In the genomic region with DNA sequence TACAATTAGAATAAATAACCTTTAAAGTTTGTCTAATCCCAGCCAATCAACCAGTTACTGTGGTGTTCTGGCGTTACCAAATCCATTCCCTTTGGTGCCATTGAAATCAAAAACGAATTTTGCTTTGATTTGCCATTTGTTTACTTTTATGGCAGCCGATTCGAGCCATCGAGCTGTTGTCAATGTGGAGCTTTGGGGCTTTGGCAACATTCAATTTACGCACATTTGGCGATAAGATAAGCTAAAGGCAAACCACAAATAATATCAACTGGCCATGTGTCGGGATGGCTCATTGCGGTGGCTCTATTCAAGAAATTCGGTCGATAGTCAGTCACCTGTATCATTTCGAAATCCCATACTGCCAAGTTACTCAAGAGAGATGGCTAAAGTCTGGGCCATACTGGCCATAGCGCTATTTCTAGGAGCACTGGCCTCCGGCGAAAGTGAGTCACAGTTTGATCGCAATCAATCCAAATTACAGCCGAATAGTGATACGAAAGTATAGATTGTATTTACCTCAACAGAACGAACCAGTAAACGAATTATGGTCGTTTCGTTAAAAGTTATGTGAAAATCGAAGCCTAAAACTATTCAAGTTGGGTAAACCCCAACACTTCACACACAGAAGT, we compare ENCODE assay signal across 2 fruit fly cellular contexts.
TF ChIP-seq lines count a peak whose summit lies in the region.

A gene (plus strand): TSS at position 291 of the 629 bp plus-strand sequence.

- no peak for TF ChIP-seq CTCF in whole organism, embryonic (GFP tag; optimal IDR thresholded peaks at IDR 0.05; lab: Kevin White, UChicago)

TF ChIP-seq in whole organism, adult, 20 proteins besides CTCF, POLR2A, EP300 and RAD21:
- TF ChIP-seq Hr96 (GFP tag; optimal IDR thresholded peaks at IDR 0.05; lab: Kevin White, UChicago) (no peak), bab1 (GFP tag; optimal IDR thresholded peaks at IDR 0.05; lab: Kevin White, UChicago) (no peak), Mnt (GFP tag; optimal IDR thresholded peaks at IDR 0.05; lab: Kevin White, UChicago) (peak; percentile 34), cnc (optimal IDR thresholded peaks at IDR 0.05; lab: Kevin White, UChicago) (no peak), cic (GFP tag; optimal IDR thresholded peaks at IDR 0.05; lab: Kevin White, UChicago) (peak; percentile 16), toe (GFP tag; optimal IDR thresholded peaks at IDR 0.05; lab: Kevin White, UChicago) (no peak)

TF ChIP-seq in whole organism, embryonic, 481 proteins besides CTCF, POLR2A, EP300 and RAD21:
- TF ChIP-seq exex (tag; optimal IDR thresholded peaks at IDR 0.05; lab: Kevin White, UChicago) (peak; percentile 91), CG17802 (tag; optimal IDR thresholded peaks at IDR 0.05; lab: Kevin White, UChicago) (no peak), Taf1 (GFP tag; IDR thresholded peaks at IDR 0.05; lab: Robert Waterston, UW) (no peak), lab (GFP tag; optimal IDR thresholded peaks at IDR 0.05; lab: Kevin White, UChicago) (peak; percentile 33), CG10543 (GFP tag; optimal IDR thresholded peaks at IDR 0.05; lab: Kevin White, UChicago) (peak; percentile 13), GATAe (GFP tag; conservative IDR thresholded peaks at IDR 0.05; lab: Robert Waterston, UW) (0 out of 2 replicates have a peak, but pooled peaks have one; percentile 22), insv (GFP tag; optimal IDR thresholded peaks at IDR 0.05; lab: Kevin White, UChicago) (no peak), slbo (GFP tag; IDR thresholded peaks at IDR 0.05; lab: Robert Waterston, UW) (no peak), sug (tag; optimal IDR thresholded peaks at IDR 0.05; lab: Kevin White, UChicago) (peak; percentile 46), crc (GFP tag; optimal IDR thresholded peaks at IDR 0.05; lab: Kevin White, UChicago) (no peak), pfk (GFP tag; optimal IDR thresholded peaks at IDR 0.05; lab: Kevin White, UChicago) (no peak), B-H2 (GFP tag; optimal IDR thresholded peaks at IDR 0.05; lab: Kevin White, UChicago) (peak; percentile 15), mirr (GFP tag; optimal IDR thresholded peaks at IDR 0.05; lab: Kevin White, UChicago) (peak; percentile 7), HmgZ (tag; optimal IDR thresholded peaks at IDR 0.05; lab: Kevin White, UChicago) (no peak), CG3995 (GFP tag; optimal IDR thresholded peaks at IDR 0.05; lab: Kevin White, UChicago) (peak; percentile 23), hth (optimal IDR thresholded peaks at IDR 0.05; lab: Kevin White, UChicago) (no peak), abd-A (tag; optimal IDR thresholded peaks at IDR 0.05; lab: Kevin White, UChicago) (no peak), chinmo (GFP tag; IDR thresholded peaks at IDR 0.05; lab: Robert Waterston, UW; ENCODE audit: partially characterized antibody) (0 out of 4 replicates have a peak, but pooled peaks have one; percentile 27), grn (GFP tag; optimal IDR thresholded peaks at IDR 0.05; lab: Kevin White, UChicago) (peak; percentile 61)
